Fruit fly (Drosophila melanogaster): ENCODE measurements around the gene parvin.
A peak's percentile ranks its signal among the peaks of the same experiment; 100 is the strongest.

The parvin gene

dm6 chrX:19745908-19746604 lies at the start of gene parvin:
parvin (plus strand) TSS chrX:19746041.
- TF ChIP-seq dac (GFP tag; optimal IDR thresholded peaks at IDR 0.05) (no peak), Blimp-1 (GFP tag; optimal IDR thresholded peaks at IDR 0.05) (no peak), CG3919 (GFP tag; optimal IDR thresholded peaks at IDR 0.05) (no peak), achi (GFP tag; optimal IDR thresholded peaks at IDR 0.05) (peak; percentile 76), vri (GFP tag; optimal IDR thresholded peaks at IDR 0.05) (peak; percentile 66), Eip78C (GFP tag) (peak; percentile 56), CG6792 (GFP tag; optimal IDR thresholded peaks at IDR 0.05) (no peak), CG11762 (GFP tag; optimal IDR thresholded peaks at IDR 0.05; ENCODE audit: insufficient read depth) (no peak), Hr4 (GFP tag; optimal IDR thresholded peaks at IDR 0.05) (no peak), CG4318 (GFP tag; optimal IDR thresholded peaks at IDR 0.05) (no peak)

- TF ChIP-seq salr (GFP tag; optimal IDR thresholded peaks at IDR 0.05) (no peak), achi (GFP tag; optimal IDR thresholded peaks at IDR 0.05) (no peak), CG6792 (GFP tag; optimal IDR thresholded peaks at IDR 0.05) (no peak), CG1621 (tag; optimal IDR thresholded peaks at IDR 0.05) (peak; percentile 35), CG6276 (GFP tag; optimal IDR thresholded peaks at IDR 0.05) (no peak), CG6163 (GFP tag; IDR thresholded peaks at IDR 0.05) (0 out of 3 replicates have a peak, but pooled peaks have one; percentile 32), Hr39 (GFP tag; optimal IDR thresholded peaks at IDR 0.05) (no peak), vri (GFP tag; optimal IDR thresholded peaks at IDR 0.05) (no peak), Lpt (GFP tag; optimal IDR thresholded peaks at IDR 0.05) (no peak), Blimp-1 (GFP tag; optimal IDR thresholded peaks at IDR 0.05) (no peak), Ets96B (tag; optimal IDR thresholded peaks at IDR 0.05) (no peak)
Measured at dm6 chrX:19696845-19697244, 49.0 kb upstream of the parvin start, which contains the start of gene Cdc42. Cdc42 (plus strand) TSS chrX:19697091.

dm6 chrX:19697255-19697877 lies 48.5 kb upstream of the parvin start:
- TF ChIP-seq CG6276 (GFP tag; optimal IDR thresholded peaks at IDR 0.05): no peak
- no peak for TF ChIP-seq CG3032 (tag; optimal IDR thresholded peaks at IDR 0.05)
- no peak for TF ChIP-seq CG10631 (GFP tag; optimal IDR thresholded peaks at IDR 0.05)
- TF ChIP-seq CG9139 (GFP tag; optimal IDR thresholded peaks at IDR 0.05): no peak
- peak; percentile 30 to 55 for TF ChIP-seq ss (GFP tag; optimal IDR thresholded peaks at IDR 0.05)
- no peak for TF ChIP-seq acj6 (GFP tag; optimal IDR thresholded peaks at IDR 0.05)
- TF ChIP-seq Eip78C (GFP tag): peak; percentile 60
- no peak for TF ChIP-seq fd85E (GFP tag; optimal IDR thresholded peaks at IDR 0.05)
- peak; percentile 10 for TF ChIP-seq CG6854 (GFP tag; optimal IDR thresholded peaks at IDR 0.05)
- no peak for TF ChIP-seq Ets96B (tag; optimal IDR thresholded peaks at IDR 0.05)
- peak; percentile 48 for TF ChIP-seq Sox14 (GFP tag; optimal IDR thresholded peaks at IDR 0.05)
- peak; percentile 31 for TF ChIP-seq topi (GFP tag; optimal IDR thresholded peaks at IDR 0.05)
- TF ChIP-seq Smox (GFP tag; optimal IDR thresholded peaks at IDR 0.05): no peak
- TF ChIP-seq CG8119 (GFP tag; IDR thresholded peaks at IDR 0.05): no peak
- 0 out of 3 replicates have a peak, but pooled peaks have one; percentile 24 for TF ChIP-seq CG6163 (GFP tag; IDR thresholded peaks at IDR 0.05)
- peak; percentile 21 for TF ChIP-seq esn (GFP tag; optimal IDR thresholded peaks at IDR 0.05)
- no peak for TF ChIP-seq achi (GFP tag; optimal IDR thresholded peaks at IDR 0.05)
- no peak for TF ChIP-seq CG6792 (GFP tag; optimal IDR thresholded peaks at IDR 0.05)
- peak; percentile 63 for TF ChIP-seq CG1621 (tag; optimal IDR thresholded peaks at IDR 0.05)
- no peak for TF ChIP-seq CG11762 (GFP tag; optimal IDR thresholded peaks at IDR 0.05; ENCODE audit: insufficient read depth)

dm6 chrX:19701611-19702010 lies 44.2 kb upstream of the parvin start, which contains the start of gene Tcs4:
Tcs4 (minus strand) TSS chrX:19701755.
- peak; percentile 20 for TF ChIP-seq CG3032 (tag; optimal IDR thresholded peaks at IDR 0.05)
- no peak for TF ChIP-seq Hr39 (GFP tag; optimal IDR thresholded peaks at IDR 0.05)
- TF ChIP-seq esn (GFP tag; optimal IDR thresholded peaks at IDR 0.05): peak; percentile 32
- no peak for TF ChIP-seq lz (GFP tag; optimal IDR thresholded peaks at IDR 0.05)
- peak; percentile 21 for TF ChIP-seq achi (GFP tag; optimal IDR thresholded peaks at IDR 0.05)
- peak; percentile 43; the same call in 1 of the 3 replicates for TF ChIP-seq CG6163 (GFP tag; IDR thresholded peaks at IDR 0.05)
- peak; percentile 67 for TF ChIP-seq Eip78C (GFP tag)
- TF ChIP-seq fkh (GFP tag; optimal IDR thresholded peaks at IDR 0.05): no peak
- TF ChIP-seq CG3919 (GFP tag; optimal IDR thresholded peaks at IDR 0.05): no peak
- TF ChIP-seq CG6792 (GFP tag; optimal IDR thresholded peaks at IDR 0.05): no peak
- TF ChIP-seq fd59A (GFP tag; optimal IDR thresholded peaks at IDR 0.05): no peak
- no peak for TF ChIP-seq CG8119 (GFP tag; IDR thresholded peaks at IDR 0.05)
- no peak for TF ChIP-seq svp (GFP tag)
- TF ChIP-seq CG16779 (tag; optimal IDR thresholded peaks at IDR 0.05): no peak
- TF ChIP-seq CG8319 (GFP tag; optimal IDR thresholded peaks at IDR 0.05): no peak
- TF ChIP-seq Sox15 (GFP tag; optimal IDR thresholded peaks at IDR 0.05): no peak
- no peak for TF ChIP-seq Gug (GFP tag; IDR thresholded peaks at IDR 0.05)
- TF ChIP-seq cyc (GFP tag; optimal IDR thresholded peaks at IDR 0.05): no peak
- no peak for TF ChIP-seq Lpt (GFP tag; optimal IDR thresholded peaks at IDR 0.05)

All from whole organism, prepupa.